Fruit fly (Drosophila melanogaster) whole organism, embryonic: ENCODE data around the gene galene.

Experiments used
- Aef1 ChIP-seq: fragments of 200-800 bp; sonication (Bioruptor generic); IDR thresholded peaks from 3 replicates; pipeline ENCODE4 v1.3.6; 2022; ENCODE audit warnings: missing biosample characterization, missing genetic modification characterization
- Atf-2 ChIP-seq: fragments of 200-800 bp; sonication (Bioruptor generic); optimal IDR thresholded peaks from 2 replicates; lab custom pipeline; 2016; ENCODE audit warnings: missing biosample characterization, missing genetic modification characterization
- BEAF-32 ChIP-seq: fragments of 200-800 bp; sonication (Bioruptor generic); optimal IDR thresholded peaks from 3 replicates; lab custom pipeline; 2017; ENCODE audit warnings: missing biosample characterization, missing genetic modification characterization, mild to moderate bottlenecking, moderate library complexity, missing genetic modification reagents
- CG10565 ChIP-seq: fragments of 200-800 bp; sonication (Bioruptor generic); optimal IDR thresholded peaks from 3 replicates; lab custom pipeline; 2016; ENCODE audit warnings: missing biosample characterization, mild to moderate bottlenecking, missing genetic modification characterization
- CG11247 ChIP-seq: fragments of 200-800 bp; sonication (Bioruptor generic); IDR thresholded peaks from 2 replicates; pipeline ENCODE4 v1.3.6; 2022; ENCODE audit warnings: missing biosample characterization, missing genetic modification characterization
- CG12104 ChIP-seq: fragments of 200-800 bp; sonication (Bioruptor generic); optimal IDR thresholded peaks from 3 replicates; lab custom pipeline; 2016; ENCODE audit warnings: missing biosample characterization, missing genetic modification characterization
- CG1233 ChIP-seq: fragments of 200-800 bp; sonication (Bioruptor generic); optimal IDR thresholded peaks from 4 replicates; lab custom pipeline; 2018; ENCODE audit warnings: missing biosample characterization, mild to moderate bottlenecking, missing genetic modification characterization
- CG13296 ChIP-seq: fragments of 200-800 bp; sonication (Bioruptor generic); optimal IDR thresholded peaks from 3 replicates; lab custom pipeline; 2018; ENCODE audit warnings: missing biosample characterization, mild to moderate bottlenecking, missing genetic modification characterization
- CG1529 ChIP-seq: fragments of 200-800 bp; sonication (Bioruptor generic); optimal IDR thresholded peaks from 3 replicates; lab custom pipeline; 2018; ENCODE audit warnings: missing biosample characterization, missing genetic modification characterization
- CG17568 ChIP-seq: fragments of 200-800 bp; sonication (Bioruptor generic); optimal IDR thresholded peaks from 2 replicates; lab custom pipeline; 2018; ENCODE audit warnings: missing biosample characterization, mild to moderate bottlenecking, missing genetic modification characterization, moderate library complexity
- CG1792 ChIP-seq: fragments of 200-800 bp; sonication (Bioruptor generic); optimal IDR thresholded peaks from 2 replicates; lab custom pipeline; 2016; ENCODE audit warnings: missing biosample characterization, missing genetic modification characterization
- CG31388 ChIP-seq: fragments of 200-800 bp; sonication (Bioruptor generic); optimal IDR thresholded peaks from 2 replicates; lab custom pipeline; 2016; ENCODE audit warnings: missing biosample characterization, missing genetic modification characterization
- CG3163 ChIP-seq: fragments of 200-800 bp; sonication (Bioruptor generic); optimal IDR thresholded peaks from 3 replicates; lab custom pipeline; 2016; ENCODE audit warnings: missing biosample characterization, missing genetic modification characterization
- CG32767 ChIP-seq: fragments of 200-800 bp; sonication (Bioruptor generic); IDR thresholded peaks from 2 replicates; pipeline ENCODE4 v1.3.6; 2022; ENCODE audit warnings: missing biosample characterization, missing genetic modification characterization
- CG3726 ChIP-seq: fragments of 200-800 bp; sonication (Bioruptor generic); IDR thresholded peaks from 3 replicates; pipeline ENCODE4, ENCODE4 v1.3.6; 2022; ENCODE audit warnings: missing biosample characterization, missing genetic modification characterization
- CG4820 ChIP-seq: fragments of 200-800 bp; sonication (Bioruptor generic); optimal IDR thresholded peaks from 3 replicates; lab custom pipeline; 2016; ENCODE audit warnings: missing biosample characterization, missing genetic modification characterization
- CG6272 ChIP-seq: fragments of 200-800 bp; sonication (Bioruptor generic); IDR thresholded peaks from 2 replicates; pipeline ENCODE4 v1.3.6; 2022; ENCODE audit warnings: missing biosample characterization, missing genetic modification characterization
- CG6765 ChIP-seq: fragments of 200-800 bp; sonication (Bioruptor generic); optimal IDR thresholded peaks from 3 replicates; lab custom pipeline; 2017; ENCODE audit warnings: missing biosample characterization, mild to moderate bottlenecking, missing genetic modification characterization
- CG6791 ChIP-seq: fragments of 200-800 bp; sonication (Bioruptor generic); IDR thresholded peaks from 3 replicates; pipeline ENCODE4 v1.3.6; 2022; ENCODE audit warnings: missing biosample characterization, missing genetic modification characterization; ENCODE audit not compliant: partially characterized antibody
- CG7745 ChIP-seq: fragments of 200-800 bp; sonication (Bioruptor generic); optimal IDR thresholded peaks from 2 replicates; lab custom pipeline; 2018; ENCODE audit warnings: missing biosample characterization, mild to moderate bottlenecking, missing genetic modification characterization, moderate library complexity
- CG7786 ChIP-seq: fragments of 200-800 bp; sonication (Bioruptor generic); optimal IDR thresholded peaks from 2 replicates; lab custom pipeline; 2016; ENCODE audit warnings: missing biosample characterization, missing genetic modification characterization
- CG7839 ChIP-seq: fragments of 200-800 bp; sonication (Bioruptor generic); optimal IDR thresholded peaks from 3 replicates; lab custom pipeline; 2018; ENCODE audit warnings: missing biosample characterization, mild to moderate bottlenecking, missing genetic modification characterization, moderate library complexity
- CG8359 ChIP-seq: fragments of 200-800 bp; sonication (Bioruptor generic); optimal IDR thresholded peaks from 2 replicates; lab custom pipeline; 2017; ENCODE audit warnings: missing biosample characterization, mild to moderate bottlenecking, missing genetic modification characterization, borderline replicate concordance
- Dad ChIP-seq: fragments of 200-800 bp; sonication (Bioruptor generic); optimal IDR thresholded peaks from 3 replicates; lab custom pipeline; 2016; ENCODE audit warnings: missing biosample characterization, missing genetic modification characterization
- Dip2 ChIP-seq: fragments of 200-800 bp; sonication (Bioruptor generic); IDR thresholded peaks from 2 replicates; pipeline ENCODE4 v1.3.6; 2022; ENCODE audit warnings: missing biosample characterization, missing genetic modification characterization
- Ets97D ChIP-seq: fragments of 200-800 bp; sonication (Bioruptor generic); optimal IDR thresholded peaks from 3 replicates; lab custom pipeline; 2016; ENCODE audit warnings: missing biosample characterization, missing genetic modification characterization
- HLH3B ChIP-seq: fragments of 200-800 bp; sonication (Bioruptor generic); IDR thresholded peaks from 2 replicates; pipeline ENCODE4 v1.3.6; 2022; ENCODE audit warnings: missing biosample characterization, missing genetic modification characterization
- Hmr ChIP-seq: fragments of 200-800 bp; sonication (Bioruptor generic); optimal IDR thresholded peaks from 3 replicates; lab custom pipeline; 2017; ENCODE audit warnings: mild to moderate bottlenecking, missing biosample characterization, missing genetic modification reagents, missing genetic modification characterization
- Mes4 ChIP-seq: fragments of 200-800 bp; sonication (Bioruptor generic); optimal IDR thresholded peaks from 2 replicates; lab custom pipeline; 2016; ENCODE audit warnings: missing biosample characterization, missing genetic modification characterization
- NK7.1 ChIP-seq: fragments of 200-800 bp; sonication (Bioruptor generic); optimal IDR thresholded peaks from 3 replicates; lab custom pipeline; 2016; ENCODE audit warnings: missing biosample characterization, missing genetic modification characterization
- Nf-YB ChIP-seq: fragments of 200-800 bp; sonication (Bioruptor generic); optimal IDR thresholded peaks from 3 replicates; lab custom pipeline; 2019; ENCODE audit warnings: missing biosample characterization, mild to moderate bottlenecking, missing genetic modification characterization, moderate library complexity
- Pdp1 ChIP-seq, 2 experiments: fragments of 200-800 bp; sonication (Bioruptor generic); optimal IDR thresholded peaks; 3 replicates each; lab custom pipeline; 2016; ENCODE audit warnings: missing biosample characterization in 2 of 2, missing genetic modification characterization in 2 of 2, mild to moderate bottlenecking in 1 of 2, moderate library complexity in 1 of 2
- Scr ChIP-seq: fragments of 200-800 bp; sonication (Bioruptor generic); IDR thresholded peaks from 2 replicates; pipeline ENCODE4 v1.3.6; 2022; ENCODE audit warnings: missing biosample characterization, missing genetic modification characterization; ENCODE audit not compliant: partially characterized antibody
- bbx ChIP-seq: fragments of 200-800 bp; sonication (Bioruptor generic); IDR thresholded peaks from 2 replicates; pipeline ENCODE4 v1.3.6; 2022; ENCODE audit warnings: missing biosample characterization, missing genetic modification characterization; ENCODE audit not compliant: partially characterized antibody
- bowl ChIP-seq: fragments of 200-800 bp; sonication (Bioruptor generic); IDR thresholded peaks from 2 replicates; pipeline ENCODE4 v1.3.6; 2022; ENCODE audit warnings: missing biosample characterization, missing genetic modification characterization
- ci ChIP-seq: fragments of 200-800 bp; sonication (Bioruptor generic); IDR thresholded peaks from 3 replicates; pipeline ENCODE4 v1.3.6; 2022; ENCODE audit warnings: missing biosample characterization, missing genetic modification characterization
- fd96Cb ChIP-seq: fragments of 200-800 bp; sonication (Bioruptor generic); optimal IDR thresholded peaks from 2 replicates; lab custom pipeline; 2018; ENCODE audit warnings: missing biosample characterization, mild to moderate bottlenecking, missing genetic modification characterization, moderate library complexity
- jing ChIP-seq: fragments of 200-800 bp; sonication (Bioruptor generic); optimal IDR thresholded peaks from 2 replicates; lab custom pipeline; 2018; ENCODE audit warnings: missing biosample characterization, mild to moderate bottlenecking, missing genetic modification characterization
- otp ChIP-seq: fragments of 200-800 bp; sonication (Bioruptor generic); IDR thresholded peaks from 3 replicates; pipeline ENCODE4, ENCODE4 v1.3.6; 2022; ENCODE audit warnings: missing biosample characterization, missing genetic modification characterization
- pan ChIP-seq, 4 experiments: fragments of >200 bp in 3 of 4; fragments of 200-800 bp in 1 of 4; sonication (Bioruptor generic) in 1 of 4; optimal IDR thresholded peaks in 3 of 4; IDR thresholded peaks in 1 of 4; 2 replicates each; pipeline versions ENCODE4 v1.3.6 to Lab custom; 2017 to 2022; ENCODE audit warnings: missing biosample characterization in 2 of 4, missing genetic modification characterization in 2 of 4, mixed read lengths in 1 of 4
- phol ChIP-seq: fragments of 200-800 bp; sonication (Bioruptor generic); optimal IDR thresholded peaks from 3 replicates; lab custom pipeline; 2018; ENCODE audit warnings: missing biosample characterization, mild to moderate bottlenecking, missing genetic modification characterization, moderate library complexity
- sob ChIP-seq: fragments of 200-800 bp; sonication (Bioruptor generic); IDR thresholded peaks from 2 replicates; pipeline ENCODE4 v1.3.6; 2022; ENCODE audit warnings: missing biosample characterization, missing genetic modification characterization
- sr ChIP-seq: fragments of 200-800 bp; sonication (Bioruptor generic); IDR thresholded peaks from 3 replicates; pipeline ENCODE4 v1.3.6; 2022; ENCODE audit warnings: missing biosample characterization, missing genetic modification characterization
- unpg ChIP-seq: fragments of 200-800 bp; sonication (Bioruptor generic); optimal IDR thresholded peaks from 3 replicates; lab custom pipeline; 2018; ENCODE audit warnings: missing biosample characterization, mild to moderate bottlenecking, missing genetic modification characterization, moderate library complexity
- wdn ChIP-seq: fragments of 200-800 bp; sonication (Bioruptor generic); IDR thresholded peaks from 2 replicates; pipeline ENCODE4 v1.3.6; 2022; ENCODE audit warnings: missing biosample characterization, missing genetic modification characterization
- zf30C ChIP-seq: fragments of 200-800 bp; sonication (Bioruptor generic); optimal IDR thresholded peaks from 3 replicates; lab custom pipeline; 2018; ENCODE audit warnings: missing biosample characterization, mild to moderate bottlenecking, missing genetic modification characterization
- zfh1 ChIP-seq: fragments of 200-800 bp; sonication (Bioruptor generic); IDR thresholded peaks from 3 replicates; pipeline ENCODE4 v1.3.6; 2022; ENCODE audit warnings: missing biosample characterization, missing genetic modification characterization

galene gene

DNA sequence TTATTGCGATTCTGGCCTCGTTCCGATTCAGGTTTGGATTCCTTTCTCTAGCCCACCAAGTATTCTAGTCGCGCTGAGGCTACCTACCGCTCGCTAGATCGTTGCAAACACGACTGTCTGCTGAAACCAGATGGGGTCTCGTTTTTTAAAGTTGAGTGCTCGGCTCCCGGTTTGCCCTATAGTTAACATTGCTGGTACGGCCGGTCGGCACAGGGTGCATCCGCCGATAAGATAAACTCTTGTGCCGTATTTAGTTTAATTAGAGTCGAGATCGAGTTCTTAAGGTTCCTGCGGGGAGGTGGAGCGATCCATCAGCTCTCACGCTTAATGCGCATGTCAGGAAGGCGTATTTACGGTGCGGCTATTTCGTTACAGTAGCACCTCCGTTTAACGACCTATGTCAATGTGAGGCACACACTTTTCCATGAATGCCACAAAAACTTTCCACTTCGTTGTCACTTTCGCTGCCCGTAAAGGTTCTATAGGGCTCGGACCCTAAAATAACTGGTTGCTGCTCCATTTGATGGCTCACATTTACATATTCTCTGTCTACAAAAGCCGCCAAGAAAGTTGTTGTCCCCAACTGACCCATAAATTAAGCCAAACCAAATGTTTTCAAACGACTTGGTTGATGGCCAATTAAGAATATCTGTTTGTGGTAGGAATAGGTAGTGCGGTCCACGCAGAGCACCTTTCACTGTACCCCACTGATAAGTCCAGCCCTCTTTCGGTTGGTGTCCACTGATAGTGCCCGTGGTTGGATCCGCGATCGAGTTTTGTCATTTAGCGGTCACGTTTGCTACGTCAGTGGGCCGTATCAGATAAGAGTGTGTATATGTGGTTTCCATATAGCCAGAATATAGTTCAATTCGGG, 30.6 kb upstream of the galene start, which contains the start of gene CG9119 (continued):
- TF ChIP-seq phol (tag; lab: Kevin White, UChicago): peak; percentile 60
- no peak for TF ChIP-seq CG31388 (GFP tag; lab: Kevin White, UChicago)
- no peak for TF ChIP-seq otp (GFP tag; lab: Robert Waterston, UW)
- peak; percentile 11; the same call in 1 of the 2 replicates for TF ChIP-seq Dip2 (GFP tag; lab: Robert Waterston, UW)
- peak; percentile 69 for TF ChIP-seq Aef1 (GFP tag; lab: Robert Waterston, UW)
- TF ChIP-seq CG8359 (GFP tag; lab: Kevin White, UChicago): peak; percentile 17
- TF ChIP-seq NK7.1 (GFP tag; lab: Kevin White, UChicago): no peak
- peak; percentile 45 for TF ChIP-seq Mes4 (GFP tag; lab: Kevin White, UChicago)
- TF ChIP-seq sr (GFP tag; lab: Robert Waterston, UW): no peak; the same call in 2 of the 3 replicates
- TF ChIP-seq fd96Cb (tag; lab: Kevin White, UChicago): peak; percentile 48
- TF ChIP-seq wdn (GFP tag; lab: Robert Waterston, UW): 0 out of 2 replicates have a peak, but pooled peaks have one; percentile 47
- TF ChIP-seq Hmr (GFP tag; lab: Kevin White, UChicago): peak; percentile 78
- peak; percentile 76 for TF ChIP-seq CG7786 (GFP tag; lab: Kevin White, UChicago)
- peak; percentile 61 for TF ChIP-seq CG13296 (GFP tag; lab: Kevin White, UChicago)
- TF ChIP-seq CG1792: peak; percentile 34
- TF ChIP-seq pan (optimal IDR thresholded peaks at IDR 0.05; lab: Kevin White, UChicago): no peak
- peak in 1 of 2 experiments; percentile 45 for TF ChIP-seq pan (GFP tag; optimal IDR thresholded peaks at IDR 0.05 in 1 of 2, IDR thresholded peaks at IDR 0.05 in 1 of 2)
- TF ChIP-seq BEAF-32 (GFP tag; lab: Kevin White, UChicago): no peak
- peak; percentile 53 for TF ChIP-seq unpg (GFP tag; lab: Kevin White, UChicago)
- TF ChIP-seq CG10565: no peak
- peak; percentile 39; the same call in 1 of the 2 replicates for TF ChIP-seq HLH3B
- peak; percentile 10 for TF ChIP-seq Nf-YB (GFP tag; lab: Kevin White, UChicago)
- TF ChIP-seq Ets97D (GFP tag; lab: Kevin White, UChicago): no peak
- TF ChIP-seq jing: peak; percentile 9
- TF ChIP-seq zfh1: peak; percentile 36; the same call in 1 of the 3 replicates
- TF ChIP-seq CG3163 (GFP tag; lab: Kevin White, UChicago): peak; percentile 20
- peak; percentile 38; the same call in 1 of the 2 replicates for TF ChIP-seq sob
- peak; percentile 22 for TF ChIP-seq Dad
- TF ChIP-seq bbx (GFP tag; lab: Robert Waterston, UW): no peak
- TF ChIP-seq CG1529: peak; percentile 18
- TF ChIP-seq CG6791: no peak
- no peak for TF ChIP-seq Scr (GFP tag; lab: Robert Waterston, UW)
- TF ChIP-seq CG12104 (GFP tag; lab: Kevin White, UChicago): peak; percentile 24
- TF ChIP-seq CG11247: 0 out of 2 replicates have a peak, but pooled peaks have one; percentile 10
- TF ChIP-seq CG6765: peak; percentile 1
- no peak for TF ChIP-seq zf30C (GFP tag; lab: Kevin White, UChicago)
- peak; percentile 45; the same call in 1 of the 2 replicates for TF ChIP-seq CG32767
- no peak for TF ChIP-seq bowl
- TF ChIP-seq CG7745 (tag; lab: Kevin White, UChicago): peak; percentile 11
- peak; percentile 54 for TF ChIP-seq Atf-2 (GFP tag; lab: Kevin White, UChicago)
- no peak for TF ChIP-seq CG6272 (GFP tag; lab: Robert Waterston, UW)
- TF ChIP-seq ci: no peak
- TF ChIP-seq Pdp1 (GFP tag; optimal IDR thresholded peaks at IDR 0.05; lab: Kevin White, UChicago): peak; percentile 42 to 66
- TF ChIP-seq CG1233 (GFP tag; lab: Kevin White, UChicago): peak; percentile 66
- peak; percentile 77 for TF ChIP-seq CG7839 (tag; lab: Kevin White, UChicago)
- 0 out of 3 replicates have a peak, but pooled peaks have one; percentile 41 for TF ChIP-seq CG3726 (GFP tag; lab: Robert Waterston, UW)
- peak; percentile 33 for TF ChIP-seq CG4820
- no peak for TF ChIP-seq CG17568 (GFP tag; lab: Kevin White, UChicago)
